Worm (Caenorhabditis elegans) whole organism, early embryonic: ENCODE measurements around the gene srw-11.

Source experiments
- ama-1 ChIP-seq: fragments of 150-350 bp; optimal IDR thresholded peaks from 2 replicates; lab custom pipeline; 2014
- tbx-11 ChIP-seq: fragments of 200-800 bp; sonication (Bioruptor generic); IDR thresholded peaks from 2 replicates; pipeline ENCODE4 v1.3.6; 2022; ENCODE audit warnings: missing genetic modification characterization, missing compliant biosample characterization

- no peak for TF ChIP-seq ama-1 (lab: Kevin White, UChicago)
- no peak for TF ChIP-seq tbx-11 (GFP tag; lab: Robert Waterston, UW)
Measured at ce11 chrV:15235661-15236060, 4.5 kb downstream of the srw-11 start, which contains the start of gene nhr-164.
